Worm (Caenorhabditis elegans) whole organism, L2 larva: ENCODE results near the gene tag-51.

ENCODE experiments used
- alr-1 ChIP-seq: fragments of 150-350 bp; optimal IDR thresholded peaks from 2 replicates; lab custom pipeline; 2014; ENCODE audit warnings: missing biosample characterization, missing genetic modification characterization
- ama-1 ChIP-seq: fragments of 150-350 bp; optimal IDR thresholded peaks from 2 replicates; lab custom pipeline; 2018; ENCODE audit warnings: inconsistent platforms
- elt-1 ChIP-seq: fragments of 150-350 bp; optimal IDR thresholded peaks from 2 replicates; lab custom pipeline; 2014; ENCODE audit warnings: missing biosample characterization, missing genetic modification characterization
- snpc-4 ChIP-seq: fragments of 150-350 bp; optimal IDR thresholded peaks from 2 replicates; lab custom pipeline; 2014; ENCODE audit warnings: missing biosample characterization, missing genetic modification characterization
- unc-55 ChIP-seq: fragments of 150-350 bp; sonication (generic microtip); optimal IDR thresholded peaks from 3 replicates; lab custom pipeline; 2014; ENCODE audit warnings: missing biosample characterization, missing genetic modification reagents, missing genetic modification characterization
- unc-62 ChIP-seq: fragments of 150-350 bp; optimal IDR thresholded peaks from 2 replicates; lab custom pipeline; 2014; ENCODE audit warnings: missing biosample characterization, missing genetic modification reagents, missing genetic modification characterization

- no peak for TF ChIP-seq snpc-4 (tag; lab: Kevin White, UChicago)
- TF ChIP-seq unc-55 (GFP tag; lab: Kevin White, UChicago): no peak
- no peak for TF ChIP-seq elt-1 (tag; lab: Kevin White, UChicago)
- no peak for TF ChIP-seq ama-1 (lab: Kevin White, UChicago)
- no peak for TF ChIP-seq alr-1
- TF ChIP-seq unc-62 (GFP tag; lab: Kevin White, UChicago): no peak
These were observed 46.1 kb downstream of the tag-51 start for ce11 chrIII:900134-900533.
